Worm (Caenorhabditis elegans): Measurements from ENCODE around the gene C27A7.9.
"Not testable (repeated sequence)": the region's sequence is repeated elsewhere in the genome, so short reads cannot be mapped to it uniquely, and the experiment has no call there.

Gene C27A7.9

ce11 chrV:12152857-12153256, 1.6 kb downstream of the C27A7.9 start, which contains the start of gene C27A7.8:
Gene C27A7.8 (plus strand): TSS chrV:12153157.
- TF ChIP-seq ztf-6 (GFP tag; IDR thresholded peaks at IDR 0.05), result no peak
- TF ChIP-seq F22D6.2 (tag; optimal IDR thresholded peaks at IDR 0.05), result no peak
- TF ChIP-seq nhr-120 (GFP tag; IDR thresholded peaks at IDR 0.05), result no peak
- TF ChIP-seq bed-1 (GFP tag; IDR thresholded peaks at IDR 0.05), result no peak
- no peak for TF ChIP-seq athp-1 (tag; optimal IDR thresholded peaks at IDR 0.05)
- TF ChIP-seq nfyb-1 (GFP tag; IDR thresholded peaks at IDR 0.05), result no peak
- TF ChIP-seq lsl-1 (GFP tag; optimal IDR thresholded peaks at IDR 0.05), result no peak
- TF ChIP-seq F55B11.4 (tag; optimal IDR thresholded peaks at IDR 0.05; ENCODE audit: borderline replicate concordance, insufficient read depth), result no peak
- no peak for TF ChIP-seq Y79H2A.3 (GFP tag; conservative IDR thresholded peaks at IDR 0.05)

- no peak for TF ChIP-seq Y56A3A.18 (GFP tag; IDR thresholded peaks at IDR 0.05)
- no peak for TF ChIP-seq atf-7 (tag; optimal IDR thresholded peaks at IDR 0.05)
- TF ChIP-seq lir-1 (GFP tag; conservative IDR thresholded peaks at IDR 0.05), result no peak
- TF ChIP-seq athp-1 (tag; optimal IDR thresholded peaks at IDR 0.05), result no peak
- TF ChIP-seq F22D6.2 (tag; optimal IDR thresholded peaks at IDR 0.05), result no peak
- no peak for TF ChIP-seq cebp-1 (GFP tag; IDR thresholded peaks at IDR 0.05)
- no peak for TF ChIP-seq cebp-1 (tag; optimal IDR thresholded peaks at IDR 0.05)
- TF ChIP-seq hmg-20 (GFP tag; IDR thresholded peaks at IDR 0.05), result no peak
These were observed 3.8 kb downstream of the C27A7.9 start, which contains the start of gene che-11 for ce11 chrV:12150607-12151006. Gene che-11 (minus strand): TSS chrV:12150707.

DNA sequence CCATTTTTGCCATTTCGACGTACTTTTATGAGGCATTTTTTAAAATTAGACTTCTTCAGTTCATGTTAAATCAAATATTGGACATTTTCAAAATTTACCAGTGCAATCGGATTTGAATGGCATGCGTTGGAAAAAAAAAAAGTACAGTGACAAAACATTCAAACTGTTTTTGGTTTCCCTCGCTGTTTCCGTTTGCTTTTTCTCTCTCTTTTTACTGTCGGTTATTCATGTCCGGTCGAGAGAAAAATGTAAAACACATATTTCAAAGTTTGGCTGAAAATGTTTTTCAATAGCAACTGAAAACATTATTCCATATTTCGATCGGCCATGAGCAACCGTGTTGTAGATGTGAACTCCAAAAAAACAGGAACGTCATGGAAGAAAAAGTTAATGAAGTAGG, 13.8 kb downstream of the C27A7.9 start, which contains the start of gene C27A7.3:
TSS of gene C27A7.3 (plus strand) at position 301 of the 400 bp plus-strand sequence.
- TF ChIP-seq sea-2 (GFP tag; IDR thresholded peaks at IDR 0.05) (no peak), snpc-1.3 (tag; optimal IDR thresholded peaks at IDR 0.05; ENCODE audit: insufficient read depth) (no peak)

ce11 chrV:12137942-12138341, 16.5 kb downstream of the C27A7.9 start:
- no peak for TF ChIP-seq dox-1 (GFP tag; IDR thresholded peaks at IDR 0.05)
- TF ChIP-seq sptf-2 (GFP tag; optimal IDR thresholded peaks at IDR 0.05), result no peak

ce11 chrV:12131157-12131556, 23.3 kb downstream of the C27A7.9 start, which contains the start of gene enpp-1:
Gene enpp-1 (plus strand): TSS chrV:12131457.
- not testable (repeated sequence) for TF ChIP-seq F49E8.2 (tag; optimal IDR thresholded peaks at IDR 0.05; ENCODE audit: insufficient read depth); atf-7 (tag; optimal IDR thresholded peaks at IDR 0.05); ztf-3 (GFP tag; optimal IDR thresholded peaks at IDR 0.05)

ce11 chrV:12130688-12131087, 23.8 kb downstream of the C27A7.9 start, which contains the start of gene C27A7.6:
Gene C27A7.6 (minus strand): TSS chrV:12130788.
- not testable (repeated sequence) for TF ChIP-seq sdz-38 (tag; optimal IDR thresholded peaks at IDR 0.05); ekl-4 (GFP tag; IDR thresholded peaks at IDR 0.05); bed-1 (GFP tag; IDR thresholded peaks at IDR 0.05)

- TF ChIP-seq dox-1 (GFP tag; IDR thresholded peaks at IDR 0.05) (no peak), madf-10 (tag; optimal IDR thresholded peaks at IDR 0.05) (no peak), ztf-25 (GFP tag; IDR thresholded peaks at IDR 0.05) (no peak), nhr-80 (tag; optimal IDR thresholded peaks at IDR 0.05) (no peak), F57C9.4 (tag; optimal IDR thresholded peaks at IDR 0.05) (no peak), Y67H2A.10 (GFP tag; conservative IDR thresholded peaks at IDR 0.05) (no peak), tbx-9 (tag; optimal IDR thresholded peaks at IDR 0.05; ENCODE audit: borderline replicate concordance) (no peak), dpff-1 (tag; optimal IDR thresholded peaks at IDR 0.05) (no peak), nfyb-1 (GFP tag; IDR thresholded peaks at IDR 0.05) (no peak)
These were observed 33.2 kb downstream of the C27A7.9 start, which contains the start of gene C13C4.6 for ce11 chrV:12121274-12121673. Gene C13C4.6 (plus strand): TSS chrV:12121574.
